Worm (Caenorhabditis elegans) whole organism, midembryonic: Measurements from ENCODE around the gene K03B4.1.

Experiments
- flt-1 ChIP-seq: fragments of 200-800 bp; sonication (Bioruptor generic); IDR thresholded peaks from 2 replicates; pipeline ENCODE4 v1.3.6; 2022; ENCODE audit warnings: missing genetic modification characterization, missing compliant biosample characterization
- klf-2 ChIP-seq: fragments of 200-800 bp; sonication (Bioruptor generic); conservative IDR thresholded peaks from 2 replicates; pipeline ENCODE4 v1.3.6; 2022; ENCODE audit warnings: missing genetic modification reagents, missing genetic modification characterization, missing compliant biosample characterization

ce11 chrV:4731154-4731961, 42.2 kb downstream of the K03B4.1 start, which contains the start of gene F39G3.3:
- TF ChIP-seq flt-1 (GFP tag; lab: Robert Waterston, UW) (peak; percentile 92), klf-2 (peak; percentile 81)
